Fruit fly (Drosophila melanogaster) Kc167 (cell line): ENCODE results near the gene Nct.

ENCODE experiments used
- Myc ChIP-seq: fragments of >200 bp; optimal IDR thresholded peaks from 2 replicates; lab custom pipeline; 2017; ENCODE audit warnings: missing external identifiers
- Sin3A ChIP-seq: fragments of >200 bp; optimal IDR thresholded peaks from 2 replicates; lab custom pipeline; 2018; ENCODE audit warnings: missing external identifiers
- h ChIP-seq: fragments of >200 bp; optimal IDR thresholded peaks from 3 replicates; lab custom pipeline; 2018; ENCODE audit warnings: missing external identifiers
- insv ChIP-seq: fragments of >200 bp; optimal IDR thresholded peaks from 3 replicates; lab custom pipeline; 2018; ENCODE audit warnings: missing external identifiers
- psq ChIP-seq: fragments of >200 bp; optimal IDR thresholded peaks from 2 replicates; lab custom pipeline; 2017; ENCODE audit warnings: missing external identifiers
- ttk ChIP-seq: sonication (Bioruptor generic); optimal IDR thresholded peaks from 2 replicates; lab custom pipeline; 2017; ENCODE audit warnings: missing external identifiers

DNA sequence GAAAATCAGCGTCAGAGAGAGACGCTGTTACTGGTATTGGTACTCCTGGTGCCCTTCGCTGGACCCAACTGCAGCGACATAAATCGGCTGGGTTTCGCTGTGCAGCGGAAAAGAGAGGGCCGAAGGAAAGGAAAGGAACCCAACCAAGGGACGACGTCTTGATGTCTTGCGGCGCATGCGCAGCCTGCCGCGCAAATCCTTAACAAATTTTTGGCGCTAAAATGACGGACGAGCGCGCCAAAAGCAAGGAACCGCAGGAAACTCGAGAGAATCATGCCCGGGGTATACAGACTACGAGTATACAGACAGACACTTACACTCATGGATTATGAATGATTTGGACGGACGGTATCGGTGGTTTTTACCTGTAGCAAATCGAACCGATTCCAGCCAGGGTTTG lies 15.6 kb downstream of the Nct start:
- TF ChIP-seq Sin3A (lab: Kevin White, UChicago): no peak
- TF ChIP-seq Myc (lab: Kevin White, UChicago): no peak
- TF ChIP-seq h (lab: Kevin White, UChicago): no peak
- TF ChIP-seq ttk (lab: Kevin White, UChicago): no peak
- no peak for TF ChIP-seq psq (lab: Kevin White, UChicago)
- no peak for TF ChIP-seq insv (lab: Kevin White, UChicago)
